Fruit fly (Drosophila melanogaster): ENCODE data around the gene teq.
A peak's percentile ranks its signal among the peaks of the same experiment; 100 is the strongest.

The teq gene

DNA sequence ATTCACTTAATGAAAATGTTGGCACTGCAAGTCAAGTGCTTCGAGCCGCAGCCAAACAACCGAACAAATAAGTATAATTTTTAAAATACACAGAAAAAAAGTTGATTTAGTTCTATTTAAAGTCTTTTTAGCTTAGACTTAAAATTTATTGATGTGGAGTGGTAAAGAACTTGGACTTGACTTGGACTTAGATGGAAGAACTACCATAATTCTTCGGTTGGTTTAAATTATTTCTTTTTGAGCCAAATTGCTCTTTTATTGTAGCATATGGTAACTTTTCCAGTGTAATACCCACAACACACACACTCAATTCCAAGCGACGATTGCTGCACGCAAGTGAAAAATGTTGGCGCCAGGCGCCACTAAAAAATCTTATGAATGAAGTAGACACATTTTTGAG is 46.4 kb upstream of the teq start:
- TF ChIP-seq CG15710 (tag; optimal IDR thresholded peaks at IDR 0.05) = no peak
- no peak for TF ChIP-seq Snoo (tag; optimal IDR thresholded peaks at IDR 0.05)

DNA sequence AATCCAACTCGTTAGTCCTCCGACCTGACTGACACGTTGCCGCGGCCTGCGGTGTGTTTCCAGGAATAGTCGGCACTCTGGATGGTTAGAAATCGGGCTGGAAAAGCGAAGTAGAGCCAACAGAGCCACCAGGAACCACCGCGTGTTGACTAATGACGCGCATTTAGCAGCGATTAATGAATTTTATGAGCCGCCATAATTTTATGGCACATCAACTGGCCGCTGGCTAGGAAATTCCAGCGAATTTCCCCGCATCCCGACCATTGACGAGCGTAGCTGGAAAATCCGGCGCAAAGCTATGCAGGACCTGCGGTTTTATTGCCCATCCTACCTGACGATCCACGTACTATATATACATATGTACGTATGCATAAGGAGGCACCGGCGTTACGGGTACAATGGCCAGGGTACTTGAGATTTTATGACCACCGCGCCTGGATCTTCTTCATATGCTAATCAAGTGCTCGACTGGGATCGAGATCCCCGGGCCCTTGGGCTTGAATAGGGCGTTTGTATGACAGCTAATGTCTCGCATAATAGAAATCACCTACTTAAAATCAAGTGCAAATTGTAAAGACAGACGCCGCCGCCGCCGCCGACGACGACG is 45.2 kb upstream of the teq start:
- TF ChIP-seq CG32121 (GFP tag; IDR thresholded peaks at IDR 0.05) (no peak), rn (GFP tag; IDR thresholded peaks at IDR 0.05) (no peak), EcR (GFP tag; optimal IDR thresholded peaks at IDR 0.05) (no peak), CG10348 (GFP tag; IDR thresholded peaks at IDR 0.05) (no peak), Snoo (tag; optimal IDR thresholded peaks at IDR 0.05) (no peak), Pif1B (GFP tag; optimal IDR thresholded peaks at IDR 0.05) (no peak), D1 (tag; optimal IDR thresholded peaks at IDR 0.05) (no peak), CG12605 (GFP tag; IDR thresholded peaks at IDR 0.05) (no peak), gl (tag; optimal IDR thresholded peaks at IDR 0.05) (no peak), fd96Ca (GFP tag; IDR thresholded peaks at IDR 0.05) (no peak), CG8301 (tag; optimal IDR thresholded peaks at IDR 0.05) (no peak), CG8159 (tag; optimal IDR thresholded peaks at IDR 0.05) (no peak), CG9948 (tag; optimal IDR thresholded peaks at IDR 0.05) (no peak), CG34367 (tag; optimal IDR thresholded peaks at IDR 0.05) (no peak), CG14655 (GFP tag; optimal IDR thresholded peaks at IDR 0.05) (no peak), CG17806 (tag; optimal IDR thresholded peaks at IDR 0.05) (no peak)

DNA sequence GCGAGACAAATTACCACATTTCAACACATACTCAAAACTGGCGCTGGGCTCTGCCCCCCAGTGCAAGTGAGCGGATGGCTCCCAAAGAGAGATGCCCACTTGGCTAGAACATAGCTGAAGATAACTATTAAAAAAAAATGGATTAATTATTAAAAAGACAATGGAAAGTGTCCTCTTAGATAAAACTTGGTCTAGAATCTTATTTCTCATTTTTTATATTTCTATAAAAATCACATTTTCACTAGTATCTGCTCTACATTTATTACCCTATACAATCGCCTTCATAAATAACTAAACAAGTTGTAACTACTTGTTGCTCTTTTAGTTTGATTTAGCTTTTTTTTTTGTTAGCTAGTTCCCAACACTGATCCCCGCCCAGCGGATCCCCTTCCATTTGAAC is 41.6 kb upstream of the teq start:
- TF ChIP-seq CG14655 (GFP tag; optimal IDR thresholded peaks at IDR 0.05) (peak; percentile 0), CG9948 (tag; optimal IDR thresholded peaks at IDR 0.05) (peak; percentile 22), CG8159 (tag; optimal IDR thresholded peaks at IDR 0.05) (peak; percentile 34), fd96Ca (GFP tag; IDR thresholded peaks at IDR 0.05) (no peak), Pif1A (GFP tag; optimal IDR thresholded peaks at IDR 0.05) (no peak), EcR (GFP tag; optimal IDR thresholded peaks at IDR 0.05) (no peak), CG13204 (GFP tag; optimal IDR thresholded peaks at IDR 0.05) (no peak), CG10348 (GFP tag; IDR thresholded peaks at IDR 0.05) (no peak), CG17806 (tag; optimal IDR thresholded peaks at IDR 0.05) (peak; percentile 8), CG32121 (GFP tag; IDR thresholded peaks at IDR 0.05) (no peak), CG15710 (tag; optimal IDR thresholded peaks at IDR 0.05) (peak; percentile 8), Pif1B (GFP tag; optimal IDR thresholded peaks at IDR 0.05) (no peak), rn (GFP tag; IDR thresholded peaks at IDR 0.05) (no peak), D1 (tag; optimal IDR thresholded peaks at IDR 0.05) (no peak), Ets98B (GFP tag; IDR thresholded peaks at IDR 0.05) (no peak), CG34367 (tag; optimal IDR thresholded peaks at IDR 0.05) (no peak), CG12605 (GFP tag; IDR thresholded peaks at IDR 0.05) (no peak)

DNA sequence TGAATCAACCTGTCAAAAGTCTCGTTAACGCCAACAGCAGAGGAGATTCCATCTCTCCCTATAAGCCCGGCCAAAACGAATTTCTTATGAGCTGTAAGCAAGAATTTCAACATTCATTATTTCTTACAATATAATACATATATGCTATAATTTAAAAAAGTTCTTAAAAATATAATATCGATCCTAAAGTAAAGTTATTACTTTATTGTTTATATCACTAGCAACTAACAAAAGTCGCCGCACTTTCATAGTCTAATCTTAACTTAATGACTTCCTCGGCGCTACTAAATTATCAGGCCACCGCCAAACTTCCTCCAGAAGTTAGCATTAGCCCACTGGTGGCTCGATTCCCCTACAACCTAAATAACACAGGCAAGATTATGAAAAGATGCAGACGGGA is 40.9 kb upstream of the teq start:
- TF ChIP-seq gl (tag; optimal IDR thresholded peaks at IDR 0.05) = no peak
- no peak for TF ChIP-seq Pif1A (GFP tag; optimal IDR thresholded peaks at IDR 0.05)
- TF ChIP-seq CG14655 (GFP tag; optimal IDR thresholded peaks at IDR 0.05) = peak; percentile 39
- no peak for TF ChIP-seq fd96Ca (GFP tag; IDR thresholded peaks at IDR 0.05)
- TF ChIP-seq CG13204 (GFP tag; optimal IDR thresholded peaks at IDR 0.05) = no peak
- peak; percentile 20 for TF ChIP-seq CG34367 (tag; optimal IDR thresholded peaks at IDR 0.05)
- no peak for TF ChIP-seq CG4496 (GFP tag; IDR thresholded peaks at IDR 0.05)
- peak; percentile 54 for TF ChIP-seq CG9948 (tag; optimal IDR thresholded peaks at IDR 0.05)
- TF ChIP-seq D1 (tag; optimal IDR thresholded peaks at IDR 0.05) = no peak
- TF ChIP-seq Snoo (tag; optimal IDR thresholded peaks at IDR 0.05) = peak; percentile 60
- no peak for TF ChIP-seq CG32121 (GFP tag; IDR thresholded peaks at IDR 0.05)
- no peak for TF ChIP-seq EcR (GFP tag; optimal IDR thresholded peaks at IDR 0.05)
- peak; percentile 68 for TF ChIP-seq CG8159 (tag; optimal IDR thresholded peaks at IDR 0.05)
- no peak for TF ChIP-seq rn (GFP tag; IDR thresholded peaks at IDR 0.05)
- TF ChIP-seq Pif1B (GFP tag; optimal IDR thresholded peaks at IDR 0.05) = peak; percentile 28
- no peak for TF ChIP-seq CG12605 (GFP tag; IDR thresholded peaks at IDR 0.05)
- no peak for TF ChIP-seq Ets98B (GFP tag; IDR thresholded peaks at IDR 0.05)
- no peak for TF ChIP-seq CG8301 (tag; optimal IDR thresholded peaks at IDR 0.05)
- TF ChIP-seq CG15710 (tag; optimal IDR thresholded peaks at IDR 0.05) = peak; percentile 52
- peak; percentile 20 for TF ChIP-seq CG17806 (tag; optimal IDR thresholded peaks at IDR 0.05)

DNA sequence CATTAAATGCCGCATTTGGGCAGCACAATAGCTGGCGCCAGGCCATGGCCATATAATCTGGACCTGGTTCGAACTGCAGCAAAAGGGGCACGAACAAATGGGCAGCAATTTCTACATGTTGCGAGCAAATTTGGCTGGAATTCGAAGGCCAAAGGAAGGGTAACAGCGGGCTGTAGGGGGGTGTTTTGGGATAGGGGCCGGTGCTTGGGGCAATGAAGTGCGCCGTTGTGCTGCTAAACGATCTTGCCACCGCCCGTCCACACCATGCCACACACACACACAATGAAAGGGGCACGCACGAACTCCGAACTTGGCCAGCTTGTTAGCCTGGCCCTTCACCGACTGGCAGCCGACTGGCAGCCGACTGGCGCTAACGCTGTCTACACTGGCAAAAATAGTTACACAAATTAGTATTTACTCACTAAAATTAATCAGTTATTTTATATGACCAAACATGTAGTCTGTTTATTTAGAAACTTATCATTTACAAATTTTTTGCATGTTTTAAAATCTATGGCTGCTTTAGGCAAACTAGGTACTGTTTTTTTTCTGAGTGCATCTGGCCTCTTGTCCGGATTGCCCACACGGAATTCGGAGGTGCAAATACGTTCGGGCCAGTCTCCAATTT is 40.3 kb upstream of the teq start:
- TF ChIP-seq CG15710 (tag; optimal IDR thresholded peaks at IDR 0.05) = peak; percentile 32
- TF ChIP-seq CG4496 (GFP tag; IDR thresholded peaks at IDR 0.05) = 0 out of 3 replicates have a peak, but pooled peaks have one; percentile 28
- TF ChIP-seq fd96Ca (GFP tag; IDR thresholded peaks at IDR 0.05) = no peak
- peak; percentile 50 for TF ChIP-seq Snoo (tag; optimal IDR thresholded peaks at IDR 0.05)
- peak; percentile 61 for TF ChIP-seq gl (tag; optimal IDR thresholded peaks at IDR 0.05)
- TF ChIP-seq EcR (GFP tag; optimal IDR thresholded peaks at IDR 0.05) = no peak
- peak; percentile 59 for TF ChIP-seq CG14655 (GFP tag; optimal IDR thresholded peaks at IDR 0.05)
- peak; percentile 20 for TF ChIP-seq D1 (tag; optimal IDR thresholded peaks at IDR 0.05)
- no peak; the same call in 1 of the 2 replicates for TF ChIP-seq CG12605 (GFP tag; IDR thresholded peaks at IDR 0.05)
- TF ChIP-seq Pif1A (GFP tag; optimal IDR thresholded peaks at IDR 0.05) = peak; percentile 21
- peak; percentile 79 for TF ChIP-seq CG17806 (tag; optimal IDR thresholded peaks at IDR 0.05)
- TF ChIP-seq CG9948 (tag; optimal IDR thresholded peaks at IDR 0.05) = peak; percentile 74
- TF ChIP-seq Pif1B (GFP tag; optimal IDR thresholded peaks at IDR 0.05) = peak; percentile 15
- no peak for TF ChIP-seq rn (GFP tag; IDR thresholded peaks at IDR 0.05)
- TF ChIP-seq CG8301 (tag; optimal IDR thresholded peaks at IDR 0.05) = peak; percentile 61
- TF ChIP-seq CG8159 (tag; optimal IDR thresholded peaks at IDR 0.05) = peak; percentile 84
- TF ChIP-seq CG32121 (GFP tag; IDR thresholded peaks at IDR 0.05) = no peak
